Fruit fly (Drosophila melanogaster) whole organism, prepupa: ENCODE results near the gene teq.

Experiments
- Blimp-1 ChIP-seq: fragments of 200-800 bp; sonication (Bioruptor generic); optimal IDR thresholded peaks from 3 replicates; lab custom pipeline; 2017; ENCODE audit warnings: missing biosample characterization, missing genetic modification characterization, mild to moderate bottlenecking, moderate library complexity, missing genetic modification reagents
- CG10631 ChIP-seq: fragments of 200-800 bp; sonication (Bioruptor generic); optimal IDR thresholded peaks from 2 replicates; lab custom pipeline; 2016; ENCODE audit warnings: missing biosample characterization, missing genetic modification characterization
- CG10669 ChIP-seq: fragments of 200-800 bp; sonication (Bioruptor generic); optimal IDR thresholded peaks from 3 replicates; lab custom pipeline; 2018; ENCODE audit warnings: missing biosample characterization, mild to moderate bottlenecking, missing genetic modification characterization, moderate library complexity
- CG11294 ChIP-seq: fragments of 200-800 bp; sonication (Bioruptor generic); IDR thresholded peaks from 2 replicates; pipeline ENCODE4 v1.3.6; 2022; ENCODE audit warnings: missing biosample characterization, missing genetic modification characterization
- CG11762 ChIP-seq: fragments of 200-800 bp; sonication (Bioruptor generic); optimal IDR thresholded peaks from 3 replicates; lab custom pipeline; 2016; ENCODE audit warnings: missing biosample characterization, missing genetic modification characterization; ENCODE audit not compliant: insufficient read depth
- CG11902 ChIP-seq: fragments of 200-800 bp; sonication (Bioruptor generic); optimal IDR thresholded peaks from 3 replicates; lab custom pipeline; 2016; ENCODE audit warnings: missing biosample characterization, missing genetic modification characterization
- CG15336 ChIP-seq: fragments of 200-800 bp; sonication (Bioruptor generic); IDR thresholded peaks from 2 replicates; pipeline ENCODE4 v1.3.6; 2022; ENCODE audit warnings: missing biosample characterization, missing genetic modification characterization
- CG16779 ChIP-seq: fragments of 200-800 bp; sonication (Bioruptor generic); optimal IDR thresholded peaks from 3 replicates; lab custom pipeline; 2017; ENCODE audit warnings: missing biosample characterization, mild to moderate bottlenecking, missing genetic modification characterization
- CG3032 ChIP-seq: fragments of 200-800 bp; optimal IDR thresholded peaks from 2 replicates; lab custom pipeline; 2019; ENCODE audit warnings: missing biosample characterization, mild to moderate bottlenecking, missing genetic modification characterization, moderate library complexity
- CG31627 ChIP-seq: fragments of 200-800 bp; sonication (Bioruptor generic); optimal IDR thresholded peaks from 3 replicates; lab custom pipeline; 2016; ENCODE audit warnings: missing biosample characterization, missing genetic modification characterization
- CG32006 ChIP-seq: fragments of 200-800 bp; sonication (Bioruptor generic); optimal IDR thresholded peaks from 3 replicates; lab custom pipeline; 2017; ENCODE audit warnings: missing biosample characterization, mild to moderate bottlenecking, missing genetic modification characterization
- CG34406 ChIP-seq: fragments of 200-800 bp; sonication (Bioruptor generic); optimal IDR thresholded peaks from 3 replicates; lab custom pipeline; 2016; ENCODE audit warnings: missing biosample characterization, missing genetic modification characterization
- CG3919 ChIP-seq: fragments of 200-800 bp; sonication (Bioruptor generic); optimal IDR thresholded peaks from 3 replicates; lab custom pipeline; 2016; ENCODE audit warnings: missing biosample characterization, missing genetic modification characterization
- CG4318 ChIP-seq: fragments of 200-800 bp; sonication (Bioruptor generic); optimal IDR thresholded peaks from 3 replicates; lab custom pipeline; 2017; ENCODE audit warnings: missing biosample characterization, mild to moderate bottlenecking, missing genetic modification characterization
- CG6163 ChIP-seq: fragments of 200-800 bp; sonication (Bioruptor generic); IDR thresholded peaks from 3 replicates; pipeline ENCODE4 v1.3.6; 2022; ENCODE audit warnings: missing biosample characterization, missing genetic modification characterization
- CG7368 ChIP-seq: fragments of 200-800 bp; sonication (Bioruptor generic); optimal IDR thresholded peaks from 3 replicates; lab custom pipeline; 2016; ENCODE audit warnings: missing biosample characterization, missing genetic modification characterization
- CG8119 ChIP-seq: fragments of 200-800 bp; sonication (Bioruptor generic); IDR thresholded peaks from 3 replicates; pipeline ENCODE4 v1.3.6; 2022; ENCODE audit warnings: missing biosample characterization, missing genetic modification characterization
- CG8319 ChIP-seq: fragments of 200-800 bp; sonication (Bioruptor generic); optimal IDR thresholded peaks from 3 replicates; lab custom pipeline; 2016; ENCODE audit warnings: missing biosample characterization, missing genetic modification characterization
- CG8632 ChIP-seq: fragments of 200-800 bp; sonication (Bioruptor generic); optimal IDR thresholded peaks from 3 replicates; lab custom pipeline; 2016; ENCODE audit warnings: missing biosample characterization, missing genetic modification characterization
- CG9139 ChIP-seq: fragments of 200-800 bp; sonication (Bioruptor generic); optimal IDR thresholded peaks from 3 replicates; lab custom pipeline; 2017; ENCODE audit warnings: missing biosample characterization, mild to moderate bottlenecking, missing genetic modification characterization
- Eip75B ChIP-seq: fragments of 200-800 bp; sonication (Bioruptor generic); optimal IDR thresholded peaks from 3 replicates; lab custom pipeline; 2016; ENCODE audit warnings: missing biosample characterization, missing genetic modification characterization
- Eip78C ChIP-seq: fragments of 200-800 bp; sonication (Bioruptor generic); peaks from one replicate; lab custom pipeline; 2016; ENCODE audit warnings: missing biosample characterization, missing genetic modification characterization
- Eip93F ChIP-seq: fragments of 200-800 bp; sonication (Bioruptor generic); optimal IDR thresholded peaks from 2 replicates; lab custom pipeline; 2016; ENCODE audit warnings: missing biosample characterization, mild to moderate bottlenecking, missing genetic modification characterization
- Ets21C ChIP-seq: fragments of 200-800 bp; sonication (Bioruptor generic); optimal IDR thresholded peaks from 3 replicates; lab custom pipeline; 2016; ENCODE audit warnings: missing biosample characterization, missing genetic modification characterization
- Ets96B ChIP-seq: fragments of 200-800 bp; optimal IDR thresholded peaks from 2 replicates; lab custom pipeline; 2019; ENCODE audit warnings: missing biosample characterization, mild to moderate bottlenecking, missing genetic modification characterization, moderate library complexity
- Hr39 ChIP-seq: fragments of 200-800 bp; sonication (Bioruptor generic); optimal IDR thresholded peaks from 2 replicates; lab custom pipeline; 2016; ENCODE audit warnings: missing biosample characterization, missing genetic modification characterization
- Hr4 ChIP-seq: fragments of 200-800 bp; sonication (Bioruptor generic); optimal IDR thresholded peaks from 3 replicates; lab custom pipeline; 2016; ENCODE audit warnings: missing biosample characterization, missing genetic modification characterization
- Lpt ChIP-seq: fragments of 200-800 bp; sonication (Bioruptor generic); optimal IDR thresholded peaks from 3 replicates; lab custom pipeline; 2016; ENCODE audit warnings: missing biosample characterization, missing genetic modification characterization
- OdsH ChIP-seq: fragments of 200-800 bp; sonication (Bioruptor generic); optimal IDR thresholded peaks from 3 replicates; lab custom pipeline; 2016; ENCODE audit warnings: missing biosample characterization, missing genetic modification characterization
- Smox ChIP-seq: fragments of 200-800 bp; sonication (Bioruptor generic); optimal IDR thresholded peaks from 3 replicates; lab custom pipeline; 2016; ENCODE audit warnings: missing biosample characterization, missing genetic modification characterization
- Sox102F ChIP-seq: fragments of 200-800 bp; sonication (Bioruptor generic); optimal IDR thresholded peaks from 2 replicates; lab custom pipeline; 2016; ENCODE audit warnings: missing biosample characterization, mild to moderate bottlenecking, missing genetic modification characterization
- Sox14 ChIP-seq: fragments of 200-800 bp; sonication (Bioruptor generic); optimal IDR thresholded peaks from 3 replicates; lab custom pipeline; 2016; ENCODE audit warnings: missing biosample characterization, missing genetic modification characterization
- Sox15 ChIP-seq: fragments of 200-800 bp; sonication (Bioruptor generic); optimal IDR thresholded peaks from 3 replicates; lab custom pipeline; 2016; ENCODE audit warnings: missing biosample characterization, missing genetic modification characterization
- achi ChIP-seq: fragments of 200-800 bp; sonication (Bioruptor generic); optimal IDR thresholded peaks from 3 replicates; lab custom pipeline; 2016; ENCODE audit warnings: missing biosample characterization, missing genetic modification characterization
- acj6 ChIP-seq: fragments of 200-800 bp; sonication (Bioruptor generic); optimal IDR thresholded peaks from 3 replicates; lab custom pipeline; 2016; ENCODE audit warnings: missing biosample characterization, missing genetic modification characterization
- cyc ChIP-seq: fragments of 200-800 bp; sonication (Bioruptor generic); optimal IDR thresholded peaks from 3 replicates; lab custom pipeline; 2016; ENCODE audit warnings: missing biosample characterization, missing genetic modification characterization
- dsx ChIP-seq: fragments of 200-800 bp; optimal IDR thresholded peaks from 3 replicates; lab custom pipeline; 2019; ENCODE audit warnings: missing biosample characterization, mild to moderate bottlenecking, missing genetic modification characterization, moderate library complexity; ENCODE audit not compliant: poor library complexity, severe bottlenecking
- fd59A ChIP-seq: fragments of 200-800 bp; sonication (Bioruptor generic); optimal IDR thresholded peaks from 2 replicates; lab custom pipeline; 2017; ENCODE audit warnings: missing biosample characterization, mild to moderate bottlenecking, missing genetic modification characterization, missing genetic modification reagents
- fd85E ChIP-seq: fragments of 200-800 bp; sonication (Bioruptor generic); optimal IDR thresholded peaks from 3 replicates; lab custom pipeline; 2016; ENCODE audit warnings: missing biosample characterization, missing genetic modification characterization
- net ChIP-seq: fragments of 200-800 bp; sonication (Bioruptor generic); optimal IDR thresholded peaks from 3 replicates; lab custom pipeline; 2016; ENCODE audit warnings: missing biosample characterization, missing genetic modification characterization
- pdm3 ChIP-seq: fragments of 200-800 bp; sonication (Bioruptor generic); optimal IDR thresholded peaks from 3 replicates; lab custom pipeline; 2016; ENCODE audit warnings: missing biosample characterization, missing genetic modification characterization
- salr ChIP-seq, 2 experiments: fragments of 200-800 bp; sonication (Bioruptor generic); optimal IDR thresholded peaks; 3 replicates each; lab custom pipeline; 2016 to 2018; ENCODE audit warnings: missing biosample characterization in 2 of 2, missing genetic modification characterization in 2 of 2, mild to moderate bottlenecking in 1 of 2
- spab ChIP-seq: fragments of 200-800 bp; sonication (Bioruptor generic); optimal IDR thresholded peaks from 2 replicates; lab custom pipeline; 2017; ENCODE audit warnings: missing biosample characterization, mild to moderate bottlenecking, missing genetic modification characterization, missing genetic modification reagents
- ss ChIP-seq, 2 experiments: fragments of 200-800 bp; sonication (Bioruptor generic); optimal IDR thresholded peaks; 2 replicates in 1 of 2; 3 replicates in 1 of 2; lab custom pipeline; 2017 to 2018; ENCODE audit warnings: mild to moderate bottlenecking in 2 of 2, missing biosample characterization in 2 of 2, missing genetic modification characterization in 2 of 2, moderate library complexity in 1 of 2
- topi ChIP-seq: fragments of 200-800 bp; sonication (Bioruptor generic); optimal IDR thresholded peaks from 3 replicates; lab custom pipeline; 2016; ENCODE audit warnings: missing biosample characterization, missing genetic modification characterization
- vri ChIP-seq: fragments of 200-800 bp; sonication (Bioruptor generic); optimal IDR thresholded peaks from 3 replicates; lab custom pipeline; 2016; ENCODE audit warnings: missing biosample characterization, mild to moderate bottlenecking, missing genetic modification characterization

Gene teq

DNA sequence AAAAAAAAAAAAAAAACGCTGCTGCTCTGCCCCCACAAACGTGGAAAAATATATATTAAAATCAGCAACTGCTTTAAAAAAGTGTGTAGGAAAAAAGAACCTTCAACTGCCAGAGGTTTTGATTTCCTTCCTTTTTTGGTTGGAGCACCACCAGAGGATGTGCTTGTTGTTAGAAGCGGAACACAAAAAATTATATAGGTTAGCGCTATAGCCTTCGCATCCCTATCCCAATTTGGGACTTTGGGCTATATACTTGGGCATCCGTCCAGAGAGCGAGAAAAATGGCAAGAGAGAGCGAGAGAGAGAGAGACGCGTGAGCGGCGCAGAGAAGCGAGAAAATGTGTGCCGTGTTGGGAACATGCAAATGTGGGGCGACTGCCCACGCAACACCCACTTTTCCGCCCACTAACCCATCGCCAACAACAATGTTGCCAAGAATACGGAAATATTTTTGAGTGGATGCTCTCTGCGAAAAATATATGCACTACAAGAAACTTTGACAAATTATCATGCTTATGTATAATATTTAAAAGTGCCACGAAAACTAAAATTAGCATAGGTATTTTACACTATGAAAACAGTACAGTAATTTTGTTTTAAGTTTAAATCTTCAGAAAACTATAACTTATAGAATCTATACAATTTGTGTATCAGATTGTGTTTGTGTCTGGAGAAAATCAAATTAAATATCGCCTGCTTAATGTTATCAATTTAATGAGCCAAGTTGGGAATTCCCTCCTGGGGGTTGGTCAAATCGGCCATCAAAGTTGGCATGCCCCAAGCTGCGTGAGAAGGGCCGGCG is 52.6 kb downstream of the teq start (continued):
- peak; percentile 11 for TF ChIP-seq achi
- peak; percentile 51; the same call in 1 of the 3 replicates for TF ChIP-seq CG6163 (GFP tag; lab: Robert Waterston, UW)
- TF ChIP-seq cyc (GFP tag; lab: Kevin White, UChicago): peak; percentile 9
- TF ChIP-seq Lpt (GFP tag; lab: Kevin White, UChicago): peak; percentile 3
- no peak for TF ChIP-seq CG8632 (GFP tag; lab: Kevin White, UChicago)
- no peak for TF ChIP-seq fd59A (GFP tag; lab: Kevin White, UChicago)
- no peak for TF ChIP-seq salr (GFP tag; optimal IDR thresholded peaks at IDR 0.05; lab: Kevin White, UChicago)
- no peak for TF ChIP-seq Blimp-1 (GFP tag; lab: Kevin White, UChicago)
- peak; percentile 33 for TF ChIP-seq acj6 (GFP tag; lab: Kevin White, UChicago)
- no peak for TF ChIP-seq vri (GFP tag; lab: Kevin White, UChicago)
- no peak for TF ChIP-seq net (GFP tag; lab: Kevin White, UChicago)
- TF ChIP-seq Sox15 (GFP tag; lab: Kevin White, UChicago): no peak
- no peak for TF ChIP-seq Smox (GFP tag; lab: Kevin White, UChicago)
- peak; percentile 65 for TF ChIP-seq Hr4
- no peak for TF ChIP-seq CG3919 (GFP tag; lab: Kevin White, UChicago)
- TF ChIP-seq Sox102F: no peak
- peak; percentile 33 for TF ChIP-seq Ets96B (tag; lab: Kevin White, UChicago)
- no peak for TF ChIP-seq spab (GFP tag; lab: Kevin White, UChicago)
- TF ChIP-seq CG32006: peak; percentile 76
- no peak for TF ChIP-seq CG11902 (GFP tag; lab: Kevin White, UChicago)
- no peak for TF ChIP-seq CG11762 (GFP tag; lab: Kevin White, UChicago)
- TF ChIP-seq CG9139 (GFP tag; lab: Kevin White, UChicago): no peak
- TF ChIP-seq Eip75B (GFP tag; lab: Kevin White, UChicago): peak; percentile 21
- no peak for TF ChIP-seq CG11294 (GFP tag; lab: Robert Waterston, UW)
- peak; percentile 2 for TF ChIP-seq Hr39
- TF ChIP-seq CG15336 (GFP tag; lab: Robert Waterston, UW): peak; percentile 23; the same call in 1 of the 2 replicates
- no peak for TF ChIP-seq Eip93F (GFP tag; lab: Kevin White, UChicago)
- TF ChIP-seq fd85E (GFP tag; lab: Kevin White, UChicago): no peak
- peak; percentile 27 for TF ChIP-seq dsx (GFP tag; lab: Kevin White, UChicago)
- TF ChIP-seq CG31627 (GFP tag; lab: Kevin White, UChicago): no peak
- peak; percentile 54 for TF ChIP-seq CG4318 (GFP tag; lab: Kevin White, UChicago)
- TF ChIP-seq CG7368 (GFP tag; lab: Kevin White, UChicago): no peak
- peak; percentile 39 for TF ChIP-seq CG10631 (GFP tag; lab: Kevin White, UChicago)
- TF ChIP-seq CG8319 (GFP tag; lab: Kevin White, UChicago): no peak
- TF ChIP-seq CG16779 (tag; lab: Kevin White, UChicago): peak; percentile 18
- peak; percentile 70 for TF ChIP-seq Eip78C (GFP tag; lab: Kevin White, UChicago)
- TF ChIP-seq CG8119: peak; percentile 36; the same call in 1 of the 3 replicates

- TF ChIP-seq Ets21C (GFP tag; lab: Kevin White, UChicago) (no peak), pdm3 (peak; percentile 24), Hr4 (peak; percentile 60), Hr39 (peak; percentile 3), Sox14 (GFP tag; lab: Kevin White, UChicago) (peak; percentile 24), CG11902 (GFP tag; lab: Kevin White, UChicago) (no peak), CG8119 (peak; percentile 44; the same call in 1 of the 3 replicates), Eip75B (GFP tag; lab: Kevin White, UChicago) (peak; percentile 13), CG10669 (GFP tag; lab: Kevin White, UChicago) (peak; percentile 21), acj6 (GFP tag; lab: Kevin White, UChicago) (peak; percentile 11), cyc (GFP tag; lab: Kevin White, UChicago) (no peak), CG10631 (GFP tag; lab: Kevin White, UChicago) (peak; percentile 30), topi (GFP tag; lab: Kevin White, UChicago) (no peak), Sox102F (peak; percentile 1), CG34406 (GFP tag; lab: Kevin White, UChicago) (no peak), ss (GFP tag; optimal IDR thresholded peaks at IDR 0.05; lab: Kevin White, UChicago) (peak in 1 of 2 experiments; percentile 0), CG3032 (tag; lab: Kevin White, UChicago) (no peak), net (GFP tag; lab: Kevin White, UChicago) (no peak), OdsH (GFP tag; lab: Kevin White, UChicago) (peak; percentile 34), spab (GFP tag; lab: Kevin White, UChicago) (peak; percentile 26)
Observed at dm6 chr3L:9127690-9128458, 53.4 kb downstream of the teq start.
